Worm (Caenorhabditis elegans): Measurements from ENCODE around the gene F32D8.11.

Gene F32D8.11

DNA sequence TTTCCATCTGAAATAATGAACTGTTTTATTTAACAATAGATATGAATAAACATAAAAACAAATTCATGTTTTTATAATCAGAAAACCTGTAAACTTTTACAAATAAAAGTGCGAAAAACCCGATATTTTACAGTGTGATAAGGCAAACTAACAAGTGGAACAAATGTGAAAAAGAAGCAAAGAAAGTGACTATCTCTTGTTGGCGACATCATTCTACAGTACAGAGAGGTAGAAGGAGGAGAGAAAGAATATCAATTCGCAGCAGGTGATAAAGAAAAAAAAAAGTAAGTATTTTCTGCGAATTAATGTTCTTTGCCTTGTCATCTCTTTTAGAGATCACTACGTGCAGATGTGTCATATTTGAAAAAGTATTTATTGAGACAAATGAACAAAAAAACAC, 29.2 kb downstream of the F32D8.11 start (continued):
- no peak for TF ChIP-seq nhr-102 (tag; optimal IDR thresholded peaks at IDR 0.05)
- no peak for TF ChIP-seq ztf-7 (tag; optimal IDR thresholded peaks at IDR 0.05)
- TF ChIP-seq nhr-48 (tag; optimal IDR thresholded peaks at IDR 0.05): peak; percentile 36
- TF ChIP-seq snpc-1.2 (GFP tag; IDR thresholded peaks at IDR 0.05): no peak
- no peak for TF ChIP-seq ceh-32 (tag; optimal IDR thresholded peaks at IDR 0.05; ENCODE audit: poor library complexity)
- no peak for TF ChIP-seq Y48G9A.11 (GFP tag; IDR thresholded peaks at IDR 0.05)
- no peak for TF ChIP-seq nhr-25 (tag; optimal IDR thresholded peaks at IDR 0.05; ENCODE audit: borderline replicate concordance, insufficient read depth)
- TF ChIP-seq zfp-2 (tag; optimal IDR thresholded peaks at IDR 0.05): no peak
- TF ChIP-seq egl-27 (tag; optimal IDR thresholded peaks at IDR 0.05): no peak
- no peak for TF ChIP-seq egl-43 (GFP tag; IDR thresholded peaks at IDR 0.05)
- no peak for TF ChIP-seq spr-1 (tag; optimal IDR thresholded peaks at IDR 0.05)
- TF ChIP-seq lim-7 (GFP tag; IDR thresholded peaks at IDR 0.05): no peak
- peak; percentile 23 for TF ChIP-seq hlh-30 (tag; optimal IDR thresholded peaks at IDR 0.05; ENCODE audit: insufficient read depth)
- no peak for TF ChIP-seq pha-4 (GFP tag; IDR thresholded peaks at IDR 0.05)
- TF ChIP-seq pha-4 (tag; optimal IDR thresholded peaks at IDR 0.05): no peak
- TF ChIP-seq nhr-77 (tag; optimal IDR thresholded peaks at IDR 0.05): peak; percentile 69
- TF ChIP-seq set-16 (GFP tag; IDR thresholded peaks at IDR 0.05): no peak
- no peak for TF ChIP-seq F49E8.2 (tag; optimal IDR thresholded peaks at IDR 0.05; ENCODE audit: borderline replicate concordance)
- no peak for TF ChIP-seq F37D6.2 (tag; optimal IDR thresholded peaks at IDR 0.05)
- peak; percentile 99 for TF ChIP-seq aha-1 (tag)
- no peak for TF ChIP-seq Y75B8A.6 (GFP tag; IDR thresholded peaks at IDR 0.05)
- TF ChIP-seq daf-8 (GFP tag; IDR thresholded peaks at IDR 0.05): no peak
- TF ChIP-seq hmg-1.1 (GFP tag; IDR thresholded peaks at IDR 0.05): no peak
- TF ChIP-seq ceh-20 (GFP tag; IDR thresholded peaks at IDR 0.05): no peak
- TF ChIP-seq nhr-41 (GFP tag; IDR thresholded peaks at IDR 0.05): no peak
- peak; percentile 67 for TF ChIP-seq hlh-11 (tag; optimal IDR thresholded peaks at IDR 0.05)
- TF ChIP-seq dmd-9 (GFP tag; IDR thresholded peaks at IDR 0.05): no peak
- TF ChIP-seq lin-13 (GFP tag; optimal IDR thresholded peaks at IDR 0.05): no peak
- no peak for TF ChIP-seq T20F7.1 (GFP tag; optimal IDR thresholded peaks at IDR 0.05)
- no peak for TF ChIP-seq rbr-2 (tag; optimal IDR thresholded peaks at IDR 0.05)
- peak; percentile 26 for TF ChIP-seq cey-2 (tag; optimal IDR thresholded peaks at IDR 0.05; ENCODE audit: borderline replicate concordance, insufficient read depth)
- peak; percentile 74 for TF ChIP-seq dmd-6 (GFP tag; IDR thresholded peaks at IDR 0.05)
- TF ChIP-seq madf-5 (GFP tag; IDR thresholded peaks at IDR 0.05): no peak
- TF ChIP-seq lsy-2 (tag; optimal IDR thresholded peaks at IDR 0.05): peak in 1 of 2 experiments; percentile 43
- TF ChIP-seq lin-38 (GFP tag; IDR thresholded peaks at IDR 0.05): no peak
- no peak for TF ChIP-seq Y5F2A.4 (GFP tag; optimal IDR thresholded peaks at IDR 0.05)
- TF ChIP-seq daf-12 (tag; optimal IDR thresholded peaks at IDR 0.05): no peak
- no peak for TF ChIP-seq madf-9 (GFP tag; conservative IDR thresholded peaks at IDR 0.05)
- no peak for TF ChIP-seq nhr-11 (tag; optimal IDR thresholded peaks at IDR 0.05)
- no peak for TF ChIP-seq ceh-82 (tag; optimal IDR thresholded peaks at IDR 0.05)
- TF ChIP-seq T26A8.4 (GFP tag; IDR thresholded peaks at IDR 0.05): no peak
- TF ChIP-seq dve-1 (tag; optimal IDR thresholded peaks at IDR 0.05; ENCODE audit: insufficient read depth): peak; percentile 55
- no peak for TF ChIP-seq lin-39 (tag; optimal IDR thresholded peaks at IDR 0.05)
- TF ChIP-seq unc-130 (GFP tag; optimal IDR thresholded peaks at IDR 0.05): no peak
- no peak for TF ChIP-seq mdt-29 (GFP tag; IDR thresholded peaks at IDR 0.05)
- TF ChIP-seq spr-3 (GFP tag; optimal IDR thresholded peaks at IDR 0.05): no peak
- no peak for TF ChIP-seq zfp-3 (GFP tag; conservative IDR thresholded peaks at IDR 0.05)
- TF ChIP-seq ztf-11 (tag; optimal IDR thresholded peaks at IDR 0.05): no peak
- no peak for TF ChIP-seq F26F4.8 (GFP tag; conservative IDR thresholded peaks at IDR 0.05)
- TF ChIP-seq mep-1 (tag; optimal IDR thresholded peaks at IDR 0.05): no peak
- no peak for TF ChIP-seq R02D3.7 (tag; optimal IDR thresholded peaks at IDR 0.05)
